Worm (Caenorhabditis elegans) whole organism, L2 larva: ENCODE results near the gene srt-13.
"Not testable (repeated sequence)": the region's sequence is repeated elsewhere in the genome, so short reads cannot be mapped to it uniquely, and the experiment has no call there.

Source experiments
- C34F6.9 ChIP-seq: fragments of 150-350 bp; optimal IDR thresholded peaks from 2 replicates; lab custom pipeline; 2014; ENCODE audit warnings: missing biosample characterization, missing genetic modification characterization
- R02D3.7 ChIP-seq: fragments of 150-350 bp; optimal IDR thresholded peaks from 2 replicates; lab custom pipeline; 2014; ENCODE audit warnings: missing biosample characterization, missing genetic modification characterization
- Y55F3AM.14 ChIP-seq: fragments of 200-800 bp; sonication (Bioruptor generic); optimal IDR thresholded peaks from 2 replicates; lab custom pipeline; 2018; ENCODE audit warnings: mild to moderate bottlenecking, missing genetic modification characterization, missing compliant biosample characterization
- ZK546.5 ChIP-seq: sonication (generic microtip); optimal IDR thresholded peaks from 2 replicates; lab custom pipeline; 2017; ENCODE audit warnings: missing biosample characterization, missing genetic modification characterization
- alr-1 ChIP-seq: fragments of 150-350 bp; optimal IDR thresholded peaks from 2 replicates; lab custom pipeline; 2014; ENCODE audit warnings: missing biosample characterization, missing genetic modification characterization
- ama-1 ChIP-seq: fragments of 150-350 bp; optimal IDR thresholded peaks from 2 replicates; lab custom pipeline; 2018; ENCODE audit warnings: inconsistent platforms
- blmp-1 ChIP-seq: sonication (generic microtip); optimal IDR thresholded peaks from 2 replicates; lab custom pipeline; 2017; ENCODE audit warnings: missing genetic modification characterization, mild to moderate bottlenecking, missing compliant biosample characterization, antibody characterized with exemption, moderate library complexity; ENCODE audit not compliant: insufficient read depth
- ceh-16 ChIP-seq: fragments of 150-350 bp; optimal IDR thresholded peaks from 2 replicates; lab custom pipeline; 2014; ENCODE audit warnings: missing biosample characterization, missing genetic modification characterization
- ceh-82 ChIP-seq: fragments of 150-350 bp; optimal IDR thresholded peaks from 2 replicates; lab custom pipeline; 2014; ENCODE audit warnings: missing biosample characterization, missing genetic modification characterization
- crh-2 ChIP-seq: sonication (generic microtip); optimal IDR thresholded peaks from 2 replicates; lab custom pipeline; 2017; ENCODE audit warnings: missing biosample characterization, missing genetic modification characterization
- egl-27 ChIP-seq: sonication (generic microtip); optimal IDR thresholded peaks from 3 replicates; lab custom pipeline; 2017; ENCODE audit warnings: missing biosample characterization, missing genetic modification reagents, missing genetic modification characterization
- elt-3 ChIP-seq: sonication (generic microtip); optimal IDR thresholded peaks from 2 replicates; lab custom pipeline; 2017; ENCODE audit warnings: missing biosample characterization, missing genetic modification characterization
- gmeb-1 ChIP-seq: fragments of 150-350 bp; optimal IDR thresholded peaks from 2 replicates; lab custom pipeline; 2014; ENCODE audit warnings: missing biosample characterization, missing genetic modification characterization
- lin-11 ChIP-seq: fragments of 150-350 bp; sonication (generic microtip); optimal IDR thresholded peaks from 2 replicates; lab custom pipeline; 2014; ENCODE audit warnings: missing biosample characterization, missing genetic modification characterization, inconsistent platforms, mixed read lengths
- lin-39 ChIP-seq: fragments of 150-350 bp; optimal IDR thresholded peaks from 2 replicates; lab custom pipeline; 2014; ENCODE audit warnings: missing biosample characterization, missing genetic modification reagents, missing genetic modification characterization
- mab-5 ChIP-seq: fragments of 150-350 bp; optimal IDR thresholded peaks from 2 replicates; lab custom pipeline; 2014; ENCODE audit warnings: missing biosample characterization, missing genetic modification characterization
- mbf-1 ChIP-seq: sonication (generic microtip); optimal IDR thresholded peaks from 2 replicates; lab custom pipeline; 2017; ENCODE audit warnings: missing biosample characterization, missing genetic modification characterization
- mdl-1 ChIP-seq, 2 experiments: fragments of 150-350 bp in 1 of 2; sonication (generic microtip) in 1 of 2; optimal IDR thresholded peaks; 2 replicates each; lab custom pipeline; 2017; ENCODE audit warnings: missing biosample characterization in 2 of 2, missing genetic modification characterization in 2 of 2
- nhr-12 ChIP-seq: fragments of 150-350 bp; optimal IDR thresholded peaks from 2 replicates; lab custom pipeline; 2014; ENCODE audit warnings: missing biosample characterization, missing genetic modification characterization
- nhr-21 ChIP-seq: fragments of 150-350 bp; optimal IDR thresholded peaks from 2 replicates; lab custom pipeline; 2014; ENCODE audit warnings: missing biosample characterization, missing genetic modification characterization
- nhr-237 ChIP-seq: fragments of 150-350 bp; optimal IDR thresholded peaks from 2 replicates; lab custom pipeline; 2014; ENCODE audit warnings: missing biosample characterization, missing genetic modification characterization
- nhr-6 ChIP-seq: fragments of 150-350 bp; optimal IDR thresholded peaks from 2 replicates; lab custom pipeline; 2014; ENCODE audit warnings: missing biosample characterization, missing genetic modification characterization
- peb-1 ChIP-seq: fragments of 150-350 bp; optimal IDR thresholded peaks from 2 replicates; lab custom pipeline; 2014; ENCODE audit warnings: missing biosample characterization, missing genetic modification characterization
- skn-1 ChIP-seq: sonication (generic microtip); optimal IDR thresholded peaks from 2 replicates; lab custom pipeline; 2017; ENCODE audit warnings: missing biosample characterization, missing genetic modification characterization
- sma-3 ChIP-seq: sonication (generic microtip); optimal IDR thresholded peaks from 2 replicates; lab custom pipeline; 2016; ENCODE audit warnings: missing genetic modification reagents, missing genetic modification characterization, missing compliant biosample characterization
- snpc-4 ChIP-seq: fragments of 150-350 bp; optimal IDR thresholded peaks from 2 replicates; lab custom pipeline; 2014; ENCODE audit warnings: missing biosample characterization, missing genetic modification characterization
- unc-39 ChIP-seq: fragments of 150-350 bp; optimal IDR thresholded peaks from 2 replicates; lab custom pipeline; 2014; ENCODE audit warnings: missing biosample characterization, missing genetic modification characterization
- unc-55 ChIP-seq: fragments of 150-350 bp; sonication (generic microtip); optimal IDR thresholded peaks from 3 replicates; lab custom pipeline; 2014; ENCODE audit warnings: missing biosample characterization, missing genetic modification reagents, missing genetic modification characterization
- unc-62 ChIP-seq: fragments of 150-350 bp; optimal IDR thresholded peaks from 2 replicates; lab custom pipeline; 2014; ENCODE audit warnings: missing biosample characterization, missing genetic modification reagents, missing genetic modification characterization
- zag-1 ChIP-seq: fragments of 150-350 bp; optimal IDR thresholded peaks from 2 replicates; lab custom pipeline; 2014; ENCODE audit warnings: missing biosample characterization, missing genetic modification characterization
- ztf-1 ChIP-seq: fragments of 200-800 bp; sonication (Bioruptor generic); conservative IDR thresholded peaks from 2 replicates; pipeline ENCODE4 v1.3.6; 2022; ENCODE audit warnings: missing genetic modification characterization, missing compliant biosample characterization
- ztf-11 ChIP-seq: sonication (generic microtip); optimal IDR thresholded peaks from 2 replicates; lab custom pipeline; 2017; ENCODE audit warnings: missing biosample characterization, missing genetic modification characterization
- ztf-4 ChIP-seq: fragments of 150-350 bp; optimal IDR thresholded peaks from 2 replicates; lab custom pipeline; 2014; ENCODE audit warnings: missing biosample characterization, missing genetic modification characterization

srt-13 gene

ce11 chrV:4281699-4282098 is 31.8 kb upstream of the srt-13 start, which contains the start of gene srt-37:
srt-37 (minus strand) TSS chrV:4281799.
- not testable (repeated sequence) for TF ChIP-seq mdl-1 (tag; optimal IDR thresholded peaks at IDR 0.05; lab: Kevin White, UChicago); nhr-12 (tag; lab: Kevin White, UChicago); peb-1 (tag; lab: Kevin White, UChicago)

ce11 chrV:4278735-4279134 is 28.8 kb upstream of the srt-13 start, which contains the start of gene srt-20:
srt-20 (minus strand) TSS chrV:4278835.
- not testable (repeated sequence) for TF ChIP-seq ZK546.5; R02D3.7; Y55F3AM.14 (GFP tag; lab: Kevin White, UChicago)

ce11 chrV:4273372-4273771 is 23.4 kb upstream of the srt-13 start:
- TF ChIP-seq ztf-4 (tag; lab: Kevin White, UChicago): no peak
- TF ChIP-seq ama-1 (lab: Kevin White, UChicago): no peak
- no peak for TF ChIP-seq zag-1 (tag; lab: Kevin White, UChicago)
- TF ChIP-seq elt-3: no peak

ce11 chrV:4271258-4271657 is 21.3 kb upstream of the srt-13 start, which contains the start of gene srt-38:
srt-38 (minus strand) TSS chrV:4271358.
- not testable (repeated sequence) for TF ChIP-seq nhr-12, mbf-1, C34F6.9 (tag; lab: Kevin White, UChicago)

ce11 chrV:4268213-4268612 is 18.3 kb upstream of the srt-13 start, which contains the start of gene srt-36:
srt-36 (minus strand) TSS chrV:4268313.
- not testable (repeated sequence) for TF ChIP-seq alr-1; crh-2 (tag; lab: Kevin White, UChicago); ceh-82 (tag; lab: Kevin White, UChicago)

ce11 chrV:4264516-4264915 is 14.6 kb upstream of the srt-13 start, which contains the start of gene srt-35:
srt-35 (minus strand) TSS chrV:4264616.
- no peak for TF ChIP-seq mdl-1 (tag; optimal IDR thresholded peaks at IDR 0.05; lab: Kevin White, UChicago)
- no peak for TF ChIP-seq snpc-4 (tag; lab: Kevin White, UChicago)
- no peak for TF ChIP-seq nhr-21 (tag; lab: Kevin White, UChicago)
- no peak for TF ChIP-seq ceh-16 (tag; lab: Kevin White, UChicago)
- TF ChIP-seq ztf-4 (tag; lab: Kevin White, UChicago): no peak
- no peak for TF ChIP-seq lin-39
- TF ChIP-seq sma-3: no peak
- no peak for TF ChIP-seq zag-1 (tag; lab: Kevin White, UChicago)
- no peak for TF ChIP-seq unc-39 (tag; lab: Kevin White, UChicago)
- TF ChIP-seq gmeb-1 (tag; lab: Kevin White, UChicago): no peak
- TF ChIP-seq skn-1 (tag; lab: Kevin White, UChicago): no peak
- TF ChIP-seq nhr-6 (tag; lab: Kevin White, UChicago): no peak
- no peak for TF ChIP-seq blmp-1 (tag; lab: Kevin White, UChicago)
- no peak for TF ChIP-seq crh-2 (tag; lab: Kevin White, UChicago)
- TF ChIP-seq, all 48 proteins: peak for 0

ce11 chrV:4261385-4261784 is 11.4 kb upstream of the srt-13 start:
- TF ChIP-seq ztf-11 (no peak), unc-55 (no peak), ama-1 (lab: Kevin White, UChicago) (no peak), sma-3 (no peak)
- TF ChIP-seq, all 48 proteins: peak for 0

- TF ChIP-seq gmeb-1 (tag; lab: Kevin White, UChicago) (no peak), mab-5 (tag; lab: Kevin White, UChicago) (no peak), lin-39 (no peak), nhr-21 (tag; lab: Kevin White, UChicago) (no peak), crh-2 (tag; lab: Kevin White, UChicago) (no peak), unc-62 (no peak), unc-39 (tag; lab: Kevin White, UChicago) (no peak), egl-27 (tag; lab: Kevin White, UChicago) (no peak), skn-1 (tag; lab: Kevin White, UChicago) (no peak), mdl-1 (tag; optimal IDR thresholded peaks at IDR 0.05; lab: Kevin White, UChicago) (no peak), lin-11 (no peak), nhr-237 (tag; lab: Kevin White, UChicago) (no peak), ztf-1 (GFP tag; lab: Robert Waterston, UW) (no peak)
Observed at ce11 chrV:4260090-4260489, 10.1 kb upstream of the srt-13 start, which contains the start of gene srt-3. srt-3 (minus strand) TSS chrV:4260190.
